Worm (Caenorhabditis elegans): ENCODE results near the gene C05B5.17.

ce11 chrIII:10010117-10010516 lies 11.0 kb upstream of the C05B5.17 start, which contains the start of gene fbxa-155:
- TF ChIP-seq dmd-4 (tag; optimal IDR thresholded peaks at IDR 0.05) (no peak), gmeb-1 (tag; optimal IDR thresholded peaks at IDR 0.05) (no peak), lin-39 (tag; optimal IDR thresholded peaks at IDR 0.05) (no peak), nhr-12 (tag; optimal IDR thresholded peaks at IDR 0.05) (no peak), unc-62 (GFP tag; optimal IDR thresholded peaks at IDR 0.05) (no peak), ceh-82 (tag; optimal IDR thresholded peaks at IDR 0.05) (no peak), sma-3 (GFP tag; optimal IDR thresholded peaks at IDR 0.05) (no peak), skn-1 (tag; optimal IDR thresholded peaks at IDR 0.05) (no peak), nhr-6 (tag; optimal IDR thresholded peaks at IDR 0.05) (no peak), mdl-1 (tag; optimal IDR thresholded peaks at IDR 0.05) (no peak), ama-1 (optimal IDR thresholded peaks at IDR 0.05) (no peak)
